Fruit fly (Drosophila melanogaster): Measurements from ENCODE around the gene sgg.

Gene sgg

dm6 chrX:2608470-2609157 is 25.1 kb upstream of the sgg start, which contains the start of gene Smyd3 (continued):
- TF ChIP-seq sr (GFP tag; IDR thresholded peaks at IDR 0.05) (peak; percentile 31; the same call in 1 of the 3 replicates), CG10543 (GFP tag; optimal IDR thresholded peaks at IDR 0.05) (peak; percentile 51), Ssrp (tag; optimal IDR thresholded peaks at IDR 0.05) (peak; percentile 60), ATbp (GFP tag; optimal IDR thresholded peaks at IDR 0.05) (peak; percentile 62), org-1 (GFP tag; optimal IDR thresholded peaks at IDR 0.05) (peak; percentile 48), tin (GFP tag; optimal IDR thresholded peaks at IDR 0.05) (peak; percentile 69), CG2875 (GFP tag; optimal IDR thresholded peaks at IDR 0.05) (no peak), gce (GFP tag; IDR thresholded peaks at IDR 0.05) (0 out of 3 replicates have a peak, but pooled peaks have one; percentile 49), Hr51 (GFP tag; optimal IDR thresholded peaks at IDR 0.05) (peak; percentile 70 to 77), CG17568 (GFP tag; optimal IDR thresholded peaks at IDR 0.05) (no peak), sens-2 (GFP tag; IDR thresholded peaks at IDR 0.05) (peak; percentile 60; the same call in 1 of the 2 replicates), maf-S (GFP tag; optimal IDR thresholded peaks at IDR 0.05) (peak; percentile 53), CG2678 (tag; optimal IDR thresholded peaks at IDR 0.05) (no peak), Dref (GFP tag; IDR thresholded peaks at IDR 0.05) (0 out of 2 replicates have a peak, but pooled peaks have one; percentile 26), CG6854 (GFP tag; optimal IDR thresholded peaks at IDR 0.05) (peak; percentile 44), Stat92E (GFP tag; optimal IDR thresholded peaks at IDR 0.05) (no peak), HLH3B (GFP tag; IDR thresholded peaks at IDR 0.05) (peak; percentile 84), CkIIα-i1 (GFP tag; IDR thresholded peaks at IDR 0.05) (no peak), CG14441 (GFP tag; IDR thresholded peaks at IDR 0.05) (peak; percentile 87), CG32532 (GFP tag; IDR thresholded peaks at IDR 0.05) (peak; percentile 89), CG11723 (GFP tag; optimal IDR thresholded peaks at IDR 0.05) (peak; percentile 57), CG8388 (GFP tag; optimal IDR thresholded peaks at IDR 0.05) (no peak), bowl (GFP tag; IDR thresholded peaks at IDR 0.05) (peak; percentile 62; the same call in 1 of the 2 replicates), BtbVII (GFP tag; optimal IDR thresholded peaks at IDR 0.05) (peak; percentile 40), pum (GFP tag; optimal IDR thresholded peaks at IDR 0.05) (peak; percentile 70), dpn (GFP tag; optimal IDR thresholded peaks at IDR 0.05) (peak; percentile 80 to 81), ci (GFP tag; IDR thresholded peaks at IDR 0.05) (peak; percentile 90), Dbx (GFP tag; IDR thresholded peaks at IDR 0.05) (peak; percentile 81; the same call in 2 of the 3 replicates), esg (GFP tag; conservative IDR thresholded peaks at IDR 0.05) (peak; percentile 74), CG1233 (GFP tag; optimal IDR thresholded peaks at IDR 0.05) (peak; percentile 61), Nf-YA (GFP tag; IDR thresholded peaks at IDR 0.05) (peak; percentile 72), wor (GFP tag; IDR thresholded peaks at IDR 0.05) (peak; percentile 48), CG4854 (GFP tag; optimal IDR thresholded peaks at IDR 0.05) (peak; percentile 77), so (GFP tag; IDR thresholded peaks at IDR 0.05) (peak; percentile 69; the same call in 1 of the 3 replicates), CG7839 (tag; optimal IDR thresholded peaks at IDR 0.05) (no peak), cato (GFP tag; optimal IDR thresholded peaks at IDR 0.05; ENCODE audit: borderline replicate concordance) (peak; percentile 15), otp (GFP tag; IDR thresholded peaks at IDR 0.05) (peak; percentile 84), CG2202 (tag; optimal IDR thresholded peaks at IDR 0.05) (peak; percentile 25), lbe (GFP tag; optimal IDR thresholded peaks at IDR 0.05) (peak; percentile 80), fru (optimal IDR thresholded peaks at IDR 0.05) (no peak), CG2129 (GFP tag; IDR thresholded peaks at IDR 0.05; ENCODE audit: partially characterized antibody) (no peak), CG17912 (GFP tag; optimal IDR thresholded peaks at IDR 0.05) (no peak), dmrt11E (tag; optimal IDR thresholded peaks at IDR 0.05) (peak; percentile 58), kni (GFP tag; optimal IDR thresholded peaks at IDR 0.05) (no peak), ttk (GFP tag; IDR thresholded peaks at IDR 0.05) (peak; percentile 69; the same call in 1 of the 2 replicates), CG18764 (GFP tag; optimal IDR thresholded peaks at IDR 0.05) (peak; percentile 58), Doc2 (GFP tag; IDR thresholded peaks at IDR 0.05) (no peak), dimm (GFP tag; IDR thresholded peaks at IDR 0.05) (no peak), Atf-2 (GFP tag; optimal IDR thresholded peaks at IDR 0.05) (peak; percentile 65)

Measured in whole organism, embryonic.